Fruit fly (Drosophila melanogaster) S2 (cell line): ENCODE data around the gene CG6511.

ENCODE experiments used
- CG8478 ChIP-seq: fragments of >200 bp; optimal IDR thresholded peaks from 2 replicates; lab custom pipeline; 2018
- CTCF ChIP-seq, 2 experiments: fragments of >200 bp; optimal IDR thresholded peaks; 2 replicates each; lab custom pipeline; 2018

DNA sequence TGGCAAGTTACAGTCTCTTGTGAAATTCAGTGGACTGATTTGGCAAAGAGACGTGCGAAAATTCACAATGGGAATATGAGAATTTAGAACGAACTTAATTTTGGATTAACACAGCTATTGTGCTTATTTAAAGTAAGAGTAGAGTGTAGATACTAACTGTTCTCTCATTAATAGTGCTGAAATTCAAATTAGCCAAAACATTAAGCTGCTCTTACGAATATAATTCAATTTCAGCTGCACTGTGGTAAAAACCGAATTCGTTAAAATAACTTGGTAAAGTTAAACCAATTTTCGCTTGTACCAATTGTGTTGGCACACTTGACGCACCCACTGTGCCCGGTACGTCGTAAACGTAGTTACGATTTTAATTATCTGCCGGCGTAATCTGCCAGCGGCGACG, 46.8 kb downstream of the CG6511 start:
- TF ChIP-seq CG8478 (lab: Kevin White, UChicago) (no peak), CTCF (optimal IDR thresholded peaks at IDR 0.05; lab: Kevin White, UChicago) (no peak)
